Fruit fly (Drosophila melanogaster): ENCODE results near the gene CG42637.
"Not testable (repeated sequence)": the region's sequence is repeated elsewhere in the genome, so short reads cannot be mapped to it uniquely, and the experiment has no call there.

DNA sequence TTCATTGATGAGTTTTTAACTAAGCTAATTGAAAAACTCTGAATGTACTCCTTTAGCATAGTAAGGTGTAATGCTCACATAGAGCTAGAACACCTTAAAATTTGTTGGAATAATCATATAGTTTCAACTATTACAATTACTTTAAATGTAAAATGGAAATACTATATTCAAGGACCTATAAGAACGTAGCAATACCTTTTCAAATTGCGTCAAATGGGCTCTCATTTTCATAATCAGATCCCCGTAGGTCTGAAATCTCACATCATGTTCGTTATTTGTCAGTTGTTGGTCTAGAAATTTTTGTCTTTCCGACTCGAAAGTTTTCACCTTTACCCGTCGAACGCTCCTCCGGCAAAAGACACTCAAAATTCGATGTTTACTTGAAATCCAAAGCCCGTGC is 64.7 kb downstream of the CG42637 start, which contains the start of gene CG42529:
- TF ChIP-seq CG12605 (GFP tag; IDR thresholded peaks at IDR 0.05); CG10348 (GFP tag; IDR thresholded peaks at IDR 0.05); CG8301 (tag; optimal IDR thresholded peaks at IDR 0.05); CG32121 (GFP tag; IDR thresholded peaks at IDR 0.05); CG14655 (GFP tag; optimal IDR thresholded peaks at IDR 0.05); gl (tag; optimal IDR thresholded peaks at IDR 0.05): not testable (repeated sequence)
